Worm (Caenorhabditis elegans): ENCODE results near the gene lin-49.

DNA sequence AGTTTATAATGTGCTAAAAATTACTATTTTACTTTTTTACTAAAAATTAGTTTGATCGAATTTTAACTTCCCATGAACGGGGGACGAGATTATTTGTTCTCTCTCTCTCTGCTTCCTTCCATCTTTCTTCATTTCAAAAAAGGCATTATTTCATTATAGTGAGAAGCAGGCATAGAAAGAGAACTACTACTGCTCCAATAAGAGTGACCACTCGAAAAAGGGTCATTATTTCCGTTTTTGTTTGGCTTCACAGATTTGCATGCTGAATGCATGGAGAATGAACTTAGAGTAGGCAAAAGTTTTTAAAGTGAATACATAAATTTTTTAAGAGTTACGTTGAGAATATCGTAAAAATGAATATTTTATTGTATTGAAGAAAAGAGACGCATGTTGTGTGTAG, 49.8 kb upstream of the lin-49 start:
- TF ChIP-seq unc-130 (GFP tag; optimal IDR thresholded peaks at IDR 0.05) (no peak), snpc-4 (tag; optimal IDR thresholded peaks at IDR 0.05) (no peak), ztf-7 (tag; optimal IDR thresholded peaks at IDR 0.05) (no peak), zip-11 (GFP tag; IDR thresholded peaks at IDR 0.05) (no peak), nhr-11 (tag; optimal IDR thresholded peaks at IDR 0.05) (no peak)

Measured in whole organism, L4 larva.